Worm (Caenorhabditis elegans) whole organism, young adult: ENCODE results near the gene pdf-2.

Experiments
- B0035.1 ChIP-seq: sonication (generic microtip); optimal IDR thresholded peaks from 2 replicates; lab custom pipeline; 2016; ENCODE audit warnings: missing genetic modification characterization, mild to moderate bottlenecking, missing compliant biosample characterization, missing genotype, missing genetic modification reagents
- B0261.1 ChIP-seq: sonication (generic microtip); optimal IDR thresholded peaks from 2 replicates; lab custom pipeline; 2016; ENCODE audit warnings: mild to moderate bottlenecking, missing genetic modification characterization, moderate library complexity, missing compliant biosample characterization
- C06A6.2 ChIP-seq: fragments of 200-800 bp; sonication (Bioruptor generic); conservative IDR thresholded peaks from 2 replicates; pipeline ENCODE4 v1.3.6; 2022; ENCODE audit warnings: missing genetic modification characterization, missing compliant biosample characterization
- D2030.7 ChIP-seq: fragments of 200-800 bp; sonication (Bioruptor generic); IDR thresholded peaks from 2 replicates; pipeline ENCODE4 v1.3.6; 2022; ENCODE audit warnings: missing genetic modification reagents, missing genetic modification characterization, missing compliant biosample characterization
- F23B12.7 ChIP-seq: sonication (generic microtip); optimal IDR thresholded peaks from 2 replicates; lab custom pipeline; 2017; ENCODE audit warnings: missing genetic modification characterization, mild to moderate bottlenecking, missing compliant biosample characterization, antibody characterized with exemption, moderate library complexity; ENCODE audit not compliant: insufficient read depth
- F33H1.4 ChIP-seq: fragments of 200-800 bp; sonication (Bioruptor generic); IDR thresholded peaks from 2 replicates; pipeline ENCODE4 v1.3.6; 2022; ENCODE audit warnings: missing genetic modification reagents, missing genetic modification characterization, missing compliant biosample characterization
- F37B4.10 ChIP-seq: fragments of 200-800 bp; sonication (Bioruptor generic); IDR thresholded peaks from 2 replicates; pipeline ENCODE4 v1.3.6; 2022; ENCODE audit warnings: missing genetic modification characterization, missing compliant biosample characterization
- F49E8.2 ChIP-seq: sonication (generic microtip); optimal IDR thresholded peaks from 3 replicates; lab custom pipeline; 2017; ENCODE audit warnings: missing genetic modification characterization, mild to moderate bottlenecking, missing compliant biosample characterization, antibody characterized with exemption, moderate library complexity; ENCODE audit not compliant: insufficient read depth
- K12H6.12 ChIP-seq: fragments of 200-800 bp; sonication (Bioruptor generic); optimal IDR thresholded peaks from 2 replicates; lab custom pipeline; 2018; ENCODE audit warnings: mild to moderate bottlenecking, missing genetic modification characterization, missing compliant biosample characterization
- T07F8.4 ChIP-seq: sonication (generic microtip); optimal IDR thresholded peaks from 2 replicates; lab custom pipeline; 2016; ENCODE audit warnings: mild to moderate bottlenecking, missing genetic modification characterization, moderate library complexity, missing compliant biosample characterization
- Y53F4B.3 ChIP-seq: fragments of 200-800 bp; sonication (Bioruptor generic); IDR thresholded peaks from 2 replicates; pipeline ENCODE4 v1.3.6; 2022; ENCODE audit warnings: missing genetic modification reagents, missing genetic modification characterization, missing compliant biosample characterization
- Y56A3A.18 ChIP-seq: fragments of 200-800 bp; sonication (Bioruptor generic); IDR thresholded peaks from 2 replicates; pipeline ENCODE4 v1.3.6; 2022; ENCODE audit warnings: missing genetic modification reagents, missing genetic modification characterization, missing compliant biosample characterization
- akir-1 ChIP-seq: fragments of 200-800 bp; sonication (Bioruptor generic); optimal IDR thresholded peaks from 2 replicates; lab custom pipeline; 2018; ENCODE audit warnings: mild to moderate bottlenecking, missing genetic modification characterization, moderate library complexity, missing compliant biosample characterization
- attf-6 ChIP-seq: fragments of 200-800 bp; sonication (Bioruptor generic); IDR thresholded peaks from 2 replicates; pipeline ENCODE4 v1.3.6; 2022; ENCODE audit warnings: missing genetic modification reagents, missing genetic modification characterization, missing compliant biosample characterization
- bed-1 ChIP-seq: fragments of 200-800 bp; sonication (Bioruptor generic); IDR thresholded peaks from 2 replicates; pipeline ENCODE4 v1.3.6; 2022; ENCODE audit warnings: missing genetic modification reagents, missing genetic modification characterization, missing compliant biosample characterization
- ceh-58 ChIP-seq: fragments of 200-800 bp; sonication (Bioruptor generic); IDR thresholded peaks from 2 replicates; pipeline ENCODE4 v1.3.6; 2022; ENCODE audit warnings: missing genetic modification characterization, missing compliant biosample characterization
- ceh-79 ChIP-seq: sonication (generic microtip); optimal IDR thresholded peaks from 2 replicates; lab custom pipeline; 2017; ENCODE audit warnings: mild to moderate bottlenecking, missing genetic modification characterization, missing compliant biosample characterization
- egl-18 ChIP-seq: fragments of 200-800 bp; sonication (Bioruptor generic); IDR thresholded peaks from 2 replicates; pipeline ENCODE4 v1.3.6; 2022; ENCODE audit warnings: missing genetic modification reagents, missing genetic modification characterization, missing compliant biosample characterization
- ekl-4 ChIP-seq: fragments of 200-800 bp; sonication (Bioruptor generic); IDR thresholded peaks from 2 replicates; pipeline ENCODE4 v1.3.6; 2022; ENCODE audit warnings: missing genetic modification reagents, missing genetic modification characterization, missing compliant biosample characterization
- him-1 ChIP-seq: sonication (generic microtip); optimal IDR thresholded peaks from 2 replicates; lab custom pipeline; 2016; ENCODE audit warnings: missing genotype, missing genetic modification reagents, missing genetic modification characterization, missing compliant biosample characterization
- hlh-12 ChIP-seq: sonication (generic microtip); optimal IDR thresholded peaks from 2 replicates; lab custom pipeline; 2016; ENCODE audit warnings: missing genetic modification characterization, missing compliant biosample characterization
- lag-1 ChIP-seq: fragments of 200-800 bp; sonication (Bioruptor generic); IDR thresholded peaks from 2 replicates; pipeline ENCODE4 v1.3.6; 2022; ENCODE audit warnings: missing genetic modification reagents, missing genetic modification characterization, missing compliant biosample characterization
- let-526 ChIP-seq: fragments of 200-800 bp; sonication (Bioruptor generic); IDR thresholded peaks from 2 replicates; pipeline ENCODE4 v1.3.6; 2022; ENCODE audit warnings: missing genetic modification reagents, missing genetic modification characterization, missing compliant biosample characterization
- let-607 ChIP-seq, 2 experiments: fragments of 200-800 bp in 1 of 2; sonication (Bioruptor generic) in 1 of 2; sonication (generic microtip) in 1 of 2; optimal IDR thresholded peaks; 2 replicates each; lab custom pipeline; 2016 to 2018; ENCODE audit warnings: mild to moderate bottlenecking in 2 of 2, missing compliant biosample characterization in 2 of 2, missing genetic modification characterization in 2 of 2, moderate library complexity in 2 of 2, missing genotype in 1 of 2
- lin-54 ChIP-seq: fragments of 200-800 bp; sonication (Bioruptor generic); optimal IDR thresholded peaks from 2 replicates; lab custom pipeline; 2018; ENCODE audit warnings: mild to moderate bottlenecking, missing genetic modification characterization, missing compliant biosample characterization
- lsy-27 ChIP-seq: sonication (generic microtip); optimal IDR thresholded peaks from 2 replicates; lab custom pipeline; 2017; ENCODE audit warnings: missing genetic modification characterization, mild to moderate bottlenecking, missing compliant biosample characterization, antibody characterized with exemption, missing genotype, borderline replicate concordance; ENCODE audit not compliant: insufficient read depth
- madf-10 ChIP-seq: sonication (generic microtip); optimal IDR thresholded peaks from 2 replicates; lab custom pipeline; 2016; ENCODE audit warnings: mild to moderate bottlenecking, missing genetic modification characterization, missing compliant biosample characterization
- madf-8 ChIP-seq: fragments of 200-800 bp; sonication (Bioruptor generic); conservative IDR thresholded peaks from 2 replicates; pipeline ENCODE4 v1.3.6; 2022; ENCODE audit warnings: missing genetic modification reagents, missing genetic modification characterization, missing compliant biosample characterization
- mes-4 ChIP-seq: sonication (generic microtip); optimal IDR thresholded peaks from 2 replicates; lab custom pipeline; 2016; ENCODE audit warnings: missing genotype, missing genetic modification characterization, missing compliant biosample characterization
- nhr-27 ChIP-seq: fragments of 200-800 bp; sonication (Bioruptor generic); optimal IDR thresholded peaks from 2 replicates; lab custom pipeline; 2018; ENCODE audit warnings: mild to moderate bottlenecking, missing genetic modification characterization, moderate library complexity, missing compliant biosample characterization
- nhr-90 ChIP-seq: sonication (generic microtip); optimal IDR thresholded peaks from 2 replicates; lab custom pipeline; 2016; ENCODE audit warnings: missing genotype, mild to moderate bottlenecking, missing genetic modification characterization, missing compliant biosample characterization
- pha-4 ChIP-seq: fragments of 150-350 bp; sonication (generic microtip); optimal IDR thresholded peaks from 2 replicates; lab custom pipeline; 2014; ENCODE audit warnings: missing biosample characterization, missing genetic modification reagents, missing genetic modification characterization
- repo-1 ChIP-seq: sonication (generic microtip); optimal IDR thresholded peaks from 2 replicates; lab custom pipeline; 2017; ENCODE audit warnings: mild to moderate bottlenecking, missing genetic modification characterization, missing compliant biosample characterization
- rpc-1 ChIP-seq, 2 experiments: fragments of 150-350 bp in 1 of 2; sonication (generic microtip) in 1 of 2; optimal IDR thresholded peaks; 2 replicates each; lab custom pipeline; 2014 to 2018; ENCODE audit warnings: missing biosample characterization in 1 of 2, missing genetic modification characterization in 1 of 2, missing genetic modification reagents in 1 of 2, missing genotype in 1 of 2
- sdz-38 ChIP-seq: sonication (generic microtip); optimal IDR thresholded peaks from 2 replicates; lab custom pipeline; 2016; ENCODE audit warnings: missing genotype, missing genetic modification characterization, missing compliant biosample characterization
- tbp1 ChIP-seq: fragments of 200-800 bp; sonication (Bioruptor generic); optimal IDR thresholded peaks from 2 replicates; lab custom pipeline; 2018; ENCODE audit warnings: mild to moderate bottlenecking, missing genetic modification characterization, missing compliant biosample characterization
- tbx-9 ChIP-seq: sonication (generic microtip); optimal IDR thresholded peaks from 2 replicates; lab custom pipeline; 2016; ENCODE audit warnings: borderline replicate concordance, missing genetic modification characterization, inconsistent platforms, missing compliant biosample characterization
- unc-62 ChIP-seq: fragments of 150-350 bp; optimal IDR thresholded peaks from 2 replicates; lab custom pipeline; 2014; ENCODE audit warnings: missing biosample characterization, missing genetic modification reagents, missing genetic modification characterization
- ztf-18 ChIP-seq: sonication (generic microtip); optimal IDR thresholded peaks from 2 replicates; lab custom pipeline; 2016; ENCODE audit warnings: missing genotype, mild to moderate bottlenecking, missing genetic modification characterization, missing compliant biosample characterization
- ztf-25 ChIP-seq: fragments of 200-800 bp; sonication (Bioruptor generic); IDR thresholded peaks from 2 replicates; pipeline ENCODE4 v1.3.6; 2022; ENCODE audit warnings: missing genetic modification reagents, missing genetic modification characterization, missing compliant biosample characterization
- ztf-26 ChIP-seq: sonication (generic microtip); optimal IDR thresholded peaks from 2 replicates; lab custom pipeline; 2017; ENCODE audit warnings: missing genetic modification characterization, missing compliant biosample characterization
- ztf-6 ChIP-seq: fragments of 200-800 bp; sonication (Bioruptor generic); IDR thresholded peaks from 2 replicates; pipeline ENCODE4 v1.3.6; 2022; ENCODE audit warnings: missing genetic modification reagents, missing genetic modification characterization, missing compliant biosample characterization

The pdf-2 gene

ce11 chrX:2190740-2191139 is 27.6 kb downstream of the pdf-2 start:
- TF ChIP-seq lag-1 (no peak), attf-6 (GFP tag; lab: Robert Waterston, UW) (no peak), ceh-58 (GFP tag; lab: Robert Waterston, UW) (no peak), ztf-18 (tag; lab: Kevin White, UChicago) (no peak), tbp1 (GFP tag; lab: Kevin White, UChicago) (no peak)

- no peak for TF ChIP-seq tbx-9 (tag; lab: Kevin White, UChicago)
- no peak for TF ChIP-seq Y56A3A.18 (GFP tag; lab: Robert Waterston, UW)
- TF ChIP-seq ztf-25 (GFP tag; lab: Robert Waterston, UW) = no peak
- TF ChIP-seq akir-1 = no peak
- TF ChIP-seq T07F8.4 = no peak
- TF ChIP-seq D2030.7 (GFP tag; lab: Robert Waterston, UW) = no peak
- TF ChIP-seq F23B12.7 (tag; lab: Kevin White, UChicago) = no peak
- TF ChIP-seq madf-8 (GFP tag; lab: Robert Waterston, UW) = no peak
- TF ChIP-seq ceh-79 = no peak
- no peak for TF ChIP-seq nhr-27 (tag; lab: Kevin White, UChicago)
- no peak for TF ChIP-seq ztf-6 (GFP tag; lab: Robert Waterston, UW)
- no peak for TF ChIP-seq lin-54 (GFP tag; lab: Kevin White, UChicago)
- TF ChIP-seq mes-4 = no peak
- TF ChIP-seq him-1 = no peak
- TF ChIP-seq B0035.1 (tag; lab: Kevin White, UChicago) = no peak
- TF ChIP-seq nhr-90 (tag; lab: Kevin White, UChicago) = no peak
- no peak for TF ChIP-seq F33H1.4 (GFP tag; lab: Robert Waterston, UW)
- TF ChIP-seq sdz-38 (tag; lab: Kevin White, UChicago) = no peak
These were observed 28.9 kb downstream of the pdf-2 start, which contains the start of gene gap-1 for ce11 chrX:2191925-2192554. gap-1 (plus strand) TSS chrX:2192504.

ce11 chrX:2197444-2197843 is 34.3 kb downstream of the pdf-2 start:
- TF ChIP-seq ztf-26 (tag; lab: Kevin White, UChicago) (no peak), let-526 (no peak), pha-4 (tag; lab: Kevin White, UChicago) (no peak), lsy-27 (tag; lab: Kevin White, UChicago) (no peak), ekl-4 (GFP tag; lab: Robert Waterston, UW) (no peak)

ce11 chrX:2199140-2199539 is 36.0 kb downstream of the pdf-2 start, which contains the start of gene T24C12.1:
T24C12.1 (plus strand) TSS chrX:2199440.
- TF ChIP-seq C06A6.2 (no peak), F33H1.4 (GFP tag; lab: Robert Waterston, UW) (no peak), K12H6.12 (tag; lab: Kevin White, UChicago) (no peak), bed-1 (GFP tag; lab: Robert Waterston, UW) (no peak), F37B4.10 (no peak), hlh-12 (tag; lab: Kevin White, UChicago) (no peak), egl-18 (GFP tag; lab: Robert Waterston, UW) (no peak), repo-1 (tag; lab: Kevin White, UChicago) (no peak), let-607 (tag; optimal IDR thresholded peaks at IDR 0.05; lab: Kevin White, UChicago) (no peak), madf-10 (no peak), Y56A3A.18 (GFP tag; lab: Robert Waterston, UW) (no peak), ztf-18 (tag; lab: Kevin White, UChicago) (no peak), Y53F4B.3 (GFP tag; lab: Robert Waterston, UW) (no peak), B0261.1 (no peak), unc-62 (no peak), F49E8.2 (tag; lab: Kevin White, UChicago) (no peak), rpc-1 (optimal IDR thresholded peaks at IDR 0.05; lab: Kevin White, UChicago) (no peak), rpc-1 (tag; optimal IDR thresholded peaks at IDR 0.05; lab: Kevin White, UChicago) (no peak), akir-1 (no peak)
